Worm (Caenorhabditis elegans): Measurements from ENCODE around the gene mob-1.

- TF ChIP-seq nhr-11 (tag; optimal IDR thresholded peaks at IDR 0.05) (no peak), mdl-1 (tag; optimal IDR thresholded peaks at IDR 0.05) (no peak), nhr-25 (tag; optimal IDR thresholded peaks at IDR 0.05) (no peak), nhr-28 (tag; optimal IDR thresholded peaks at IDR 0.05) (no peak), skn-1 (tag; optimal IDR thresholded peaks at IDR 0.05) (no peak), tbx-2 (tag; optimal IDR thresholded peaks at IDR 0.05) (no peak), nhr-12 (tag; optimal IDR thresholded peaks at IDR 0.05) (no peak)
Measured at ce11 chrIV:11871083-11871482, 10.7 kb downstream of the mob-1 start.

All from whole organism, L3 larva.